Worm (Caenorhabditis elegans) whole organism, L4/young adult: ENCODE measurements around the gene pcp-3.

ENCODE experiments used
- W03F9.2 ChIP-seq: fragments of 150-350 bp; optimal IDR thresholded peaks from 2 replicates; lab custom pipeline; 2014; ENCODE audit warnings: missing biosample characterization, missing genetic modification characterization
- dao-5 ChIP-seq: sonication (generic microtip); optimal IDR thresholded peaks from 2 replicates; lab custom pipeline; 2016; ENCODE audit warnings: missing genotype, missing genetic modification characterization, moderate library complexity, missing compliant biosample characterization
- him-1 ChIP-seq: sonication (generic microtip); optimal IDR thresholded peaks from 2 replicates; lab custom pipeline; 2016; ENCODE audit warnings: missing genotype, missing genetic modification reagents, missing genetic modification characterization, missing compliant biosample characterization

DNA sequence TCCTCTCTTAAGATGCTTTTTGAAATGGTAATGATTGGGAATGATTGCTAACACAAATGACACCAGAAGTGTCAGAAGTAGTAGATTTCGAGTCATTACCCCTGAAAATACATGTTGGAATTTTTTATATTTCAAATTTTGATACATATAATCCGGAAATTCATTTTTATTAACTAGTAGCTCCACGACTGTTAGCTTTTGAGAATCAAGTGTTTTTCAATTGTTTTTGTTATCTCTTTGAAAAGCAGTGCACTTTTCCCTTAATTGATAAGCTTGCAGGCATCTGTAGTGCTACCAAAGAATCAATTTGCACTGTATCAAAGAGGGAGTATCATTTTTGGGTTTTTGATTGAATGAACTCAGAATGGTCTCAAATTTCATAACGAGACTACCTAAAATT, 6.2 kb upstream of the pcp-3 start, which contains the start of gene pcp-2:
- no peak for TF ChIP-seq him-1 (tag; lab: Kevin White, UChicago)
- no peak for TF ChIP-seq W03F9.2
- no peak for TF ChIP-seq dao-5
